Worm (Caenorhabditis elegans): ENCODE results near the gene nspc-17.

Gene nspc-17

ce11 chrX:14480248-14480647 is 44.7 kb downstream of the nspc-17 start, which contains the start of gene gfi-3 (continued):
- TF ChIP-seq nhr-71 (tag; optimal IDR thresholded peaks at IDR 0.05) (peak; percentile 93), rnt-1 (tag; optimal IDR thresholded peaks at IDR 0.05) (peak; percentile 91), nhr-76 (tag; optimal IDR thresholded peaks at IDR 0.05) (no peak), lin-39 (tag; optimal IDR thresholded peaks at IDR 0.05) (peak; percentile 85), Y116A8C.19 (tag; optimal IDR thresholded peaks at IDR 0.05; ENCODE audit: borderline replicate concordance) (no peak), ces-1 (GFP tag; optimal IDR thresholded peaks at IDR 0.05) (no peak), lsy-2 (tag; optimal IDR thresholded peaks at IDR 0.05) (peak; percentile 79 to 86), nhr-85 (tag) (peak; percentile 92), nhr-28 (tag; optimal IDR thresholded peaks at IDR 0.05) (no peak), elt-2 (tag; optimal IDR thresholded peaks at IDR 0.05) (peak; percentile 45), fkh-8 (tag; optimal IDR thresholded peaks at IDR 0.05) (peak; percentile 49), hpl-2 (GFP tag; optimal IDR thresholded peaks at IDR 0.05) (peak; percentile 69), sox-4 (tag; optimal IDR thresholded peaks at IDR 0.05) (peak; percentile 42), ceh-88 (GFP tag; IDR thresholded peaks at IDR 0.05) (0 out of 2 replicates have a peak, but pooled peaks have one; percentile 14), swsn-7 (tag; optimal IDR thresholded peaks at IDR 0.05) (peak; percentile 93), sup-37 (GFP tag; optimal IDR thresholded peaks at IDR 0.05) (peak; percentile 57), zag-1 (tag; optimal IDR thresholded peaks at IDR 0.05) (no peak), unc-130 (tag; optimal IDR thresholded peaks at IDR 0.05) (peak; percentile 51), nhr-11 (tag; optimal IDR thresholded peaks at IDR 0.05) (peak; percentile 15), C04F5.9 (tag; optimal IDR thresholded peaks at IDR 0.05) (no peak), nhr-12 (tag; optimal IDR thresholded peaks at IDR 0.05) (no peak), sptf-1 (tag; optimal IDR thresholded peaks at IDR 0.05) (no peak), tbx-2 (tag; optimal IDR thresholded peaks at IDR 0.05) (peak; percentile 89), zip-4 (GFP tag; optimal IDR thresholded peaks at IDR 0.05) (peak; percentile 51), snpc-4 (tag; optimal IDR thresholded peaks at IDR 0.05) (peak; percentile 89), vab-15 (tag; optimal IDR thresholded peaks at IDR 0.05) (no peak), nhr-20 (tag; optimal IDR thresholded peaks at IDR 0.05) (peak; percentile 91), lin-15B (tag; optimal IDR thresholded peaks at IDR 0.05) (peak; percentile 43), jun-1 (tag; optimal IDR thresholded peaks at IDR 0.05) (peak; percentile 71), ceh-8 (GFP tag; optimal IDR thresholded peaks at IDR 0.05) (peak; percentile 7), lin-35 (GFP tag; optimal IDR thresholded peaks at IDR 0.05) (peak; percentile 72 to 86), pax-3 (tag; optimal IDR thresholded peaks at IDR 0.05) (peak; percentile 49)

- peak in 1 of 2 experiments; percentile 40 for TF ChIP-seq lin-35 (GFP tag; optimal IDR thresholded peaks at IDR 0.05)
- peak in 1 of 2 experiments; percentile 5 for TF ChIP-seq mdl-1 (tag; optimal IDR thresholded peaks at IDR 0.05)
- peak; percentile 49 for TF ChIP-seq snpc-4 (tag; optimal IDR thresholded peaks at IDR 0.05)
- TF ChIP-seq C34B4.2 (tag; optimal IDR thresholded peaks at IDR 0.05) = no peak
- TF ChIP-seq nhr-47 (tag; optimal IDR thresholded peaks at IDR 0.05) = peak; percentile 16
- TF ChIP-seq alr-1 (tag; optimal IDR thresholded peaks at IDR 0.05; ENCODE audit: borderline replicate concordance) = no peak
- TF ChIP-seq nhr-90 (tag; optimal IDR thresholded peaks at IDR 0.05; ENCODE audit: poor library complexity) = peak; percentile 54
- peak; percentile 55 for TF ChIP-seq nhr-20 (tag; optimal IDR thresholded peaks at IDR 0.05)
- TF ChIP-seq nhr-71 (tag; optimal IDR thresholded peaks at IDR 0.05) = peak; percentile 63
- no peak for TF ChIP-seq pqm-1 (tag; optimal IDR thresholded peaks at IDR 0.05)
- peak; percentile 58 for TF ChIP-seq nhr-19 (GFP tag; conservative IDR thresholded peaks at IDR 0.05)
- peak; percentile 50 for TF ChIP-seq snu-23 (GFP tag; optimal IDR thresholded peaks at IDR 0.05)
- TF ChIP-seq elt-3 (tag; optimal IDR thresholded peaks at IDR 0.05) = peak in 1 of 6 experiments; percentile 12
- peak; percentile 55 for TF ChIP-seq rnt-1 (tag; optimal IDR thresholded peaks at IDR 0.05)
- no peak for TF ChIP-seq Y116A8C.19 (tag; optimal IDR thresholded peaks at IDR 0.05; ENCODE audit: borderline replicate concordance)
- no peak for TF ChIP-seq nhr-77 (tag; optimal IDR thresholded peaks at IDR 0.05)
- TF ChIP-seq elt-2 (tag; optimal IDR thresholded peaks at IDR 0.05) = peak; percentile 24
- peak; percentile 6 for TF ChIP-seq lin-14 (GFP tag; optimal IDR thresholded peaks at IDR 0.05)
- no peak for TF ChIP-seq ceh-82 (tag; optimal IDR thresholded peaks at IDR 0.05)
These were observed 46.1 kb downstream of the nspc-17 start, which contains the start of gene M163.11 for ce11 chrX:14478743-14479428. M163.11 (plus strand) TSS chrX:14479378.

Measured in whole organism, L1 larva.